Worm (Caenorhabditis elegans): ENCODE measurements around the gene C26D10.6.

ce11 chrII:8370194-8370593, 15.7 kb upstream of the C26D10.6 start:
- TF ChIP-seq ceh-62 (tag; optimal IDR thresholded peaks at IDR 0.05) (no peak), unc-62 (GFP tag; optimal IDR thresholded peaks at IDR 0.05 in 1 of 2) (no peak), unc-62 (tag; optimal IDR thresholded peaks at IDR 0.05) (no peak), dpl-1 (GFP tag; optimal IDR thresholded peaks at IDR 0.05) (no peak), zag-1 (tag; optimal IDR thresholded peaks at IDR 0.05) (no peak), lin-15B (tag; optimal IDR thresholded peaks at IDR 0.05) (no peak), attf-4 (tag; optimal IDR thresholded peaks at IDR 0.05) (no peak), php-3 (GFP tag; IDR thresholded peaks at IDR 0.05) (no peak), madf-9 (GFP tag; conservative IDR thresholded peaks at IDR 0.05) (no peak), mxl-2 (GFP tag; conservative IDR thresholded peaks at IDR 0.05) (no peak), ceh-20 (GFP tag; IDR thresholded peaks at IDR 0.05) (no peak), egl-27 (tag; optimal IDR thresholded peaks at IDR 0.05) (no peak), ama-1 (optimal IDR thresholded peaks at IDR 0.05) (no peak), nhr-102 (tag; optimal IDR thresholded peaks at IDR 0.05) (no peak), ceh-82 (tag; optimal IDR thresholded peaks at IDR 0.05) (no peak)
